Worm (Caenorhabditis elegans) whole organism, midembryonic: ENCODE results near the gene cpb-2.

Experiments
- flt-1 ChIP-seq: fragments of 200-800 bp; sonication (Bioruptor generic); IDR thresholded peaks from 2 replicates; pipeline ENCODE4 v1.3.6; 2022; ENCODE audit warnings: missing genetic modification characterization, missing compliant biosample characterization
- klf-2 ChIP-seq: fragments of 200-800 bp; sonication (Bioruptor generic); conservative IDR thresholded peaks from 2 replicates; pipeline ENCODE4 v1.3.6; 2022; ENCODE audit warnings: missing genetic modification reagents, missing genetic modification characterization, missing compliant biosample characterization
- ref-1 ChIP-seq: fragments of 200-800 bp; sonication (Bioruptor generic); conservative IDR thresholded peaks from 2 replicates; pipeline ENCODE4 v1.3.6; 2022; ENCODE audit warnings: missing genetic modification reagents, missing genetic modification characterization, missing compliant biosample characterization
- tab-1 ChIP-seq: fragments of 200-800 bp; sonication (Bioruptor generic); IDR thresholded peaks from 2 replicates; pipeline ENCODE4 v1.3.6; 2022; ENCODE audit warnings: missing genetic modification characterization, missing compliant biosample characterization

DNA sequence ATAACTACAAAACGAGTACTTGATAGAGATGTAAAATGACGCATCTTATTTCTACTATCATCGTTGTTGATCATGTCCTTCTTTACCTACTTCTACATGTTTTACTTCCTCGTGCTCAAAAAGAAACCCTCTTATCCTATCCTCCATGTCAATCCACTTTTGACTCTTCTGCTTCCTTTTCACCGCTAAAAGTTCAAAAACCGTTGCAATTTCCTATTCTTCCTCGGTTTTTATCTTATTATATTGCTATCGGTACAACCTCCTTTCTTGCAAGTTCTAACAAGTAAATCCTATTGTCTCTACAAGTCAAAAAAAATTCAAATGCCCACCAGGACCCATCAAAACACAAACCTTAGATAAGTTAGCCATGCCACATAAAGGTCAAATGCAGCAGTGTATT is 14.7 kb downstream of the cpb-2 start:
- TF ChIP-seq ref-1 (GFP tag; lab: Robert Waterston, UW): no peak
- TF ChIP-seq flt-1 (GFP tag; lab: Robert Waterston, UW): no peak
- no peak for TF ChIP-seq tab-1 (GFP tag; lab: Robert Waterston, UW)
- TF ChIP-seq klf-2 (GFP tag; lab: Robert Waterston, UW): no peak
